Fruit fly (Drosophila melanogaster): Measurements from ENCODE around the gene Or10a.

Or10a gene

dm6 chrX:11441829-11442634 is 24.8 kb upstream of the Or10a start, which contains the start of gene Sk1 (continued):
- TF ChIP-seq lz (GFP tag; optimal IDR thresholded peaks at IDR 0.05): peak; percentile 40

dm6 chrX:11440944-11441343 is 23.7 kb upstream of the Or10a start:
- TF ChIP-seq CG6163 (GFP tag; IDR thresholded peaks at IDR 0.05): no peak
- TF ChIP-seq svp (GFP tag): peak; percentile 50
- no peak for TF ChIP-seq CG32006 (GFP tag; optimal IDR thresholded peaks at IDR 0.05)
- TF ChIP-seq Eip78C (GFP tag): peak; percentile 71
- no peak for TF ChIP-seq CG8319 (GFP tag; optimal IDR thresholded peaks at IDR 0.05)
- TF ChIP-seq CG8632 (GFP tag; optimal IDR thresholded peaks at IDR 0.05): peak; percentile 44
- TF ChIP-seq Hr38 (GFP tag; optimal IDR thresholded peaks at IDR 0.05): no peak
- no peak for TF ChIP-seq topi (GFP tag; optimal IDR thresholded peaks at IDR 0.05)
- TF ChIP-seq CG11294 (GFP tag; IDR thresholded peaks at IDR 0.05): no peak
- no peak for TF ChIP-seq CG6808 (GFP tag; optimal IDR thresholded peaks at IDR 0.05)
- TF ChIP-seq fd59A (GFP tag; optimal IDR thresholded peaks at IDR 0.05): no peak
- no peak for TF ChIP-seq CG9139 (GFP tag; optimal IDR thresholded peaks at IDR 0.05)
- no peak for TF ChIP-seq CG16779 (tag; optimal IDR thresholded peaks at IDR 0.05)
- TF ChIP-seq Eip93F (GFP tag; optimal IDR thresholded peaks at IDR 0.05): no peak
- peak; percentile 5 for TF ChIP-seq acj6 (GFP tag; optimal IDR thresholded peaks at IDR 0.05)
- no peak for TF ChIP-seq Gug (GFP tag; IDR thresholded peaks at IDR 0.05)
- TF ChIP-seq CG15336 (GFP tag; IDR thresholded peaks at IDR 0.05): 0 out of 2 replicates have a peak, but pooled peaks have one; percentile 15
- no peak for TF ChIP-seq CG7368 (GFP tag; optimal IDR thresholded peaks at IDR 0.05)
- TF ChIP-seq Lpt (GFP tag; optimal IDR thresholded peaks at IDR 0.05): no peak
- TF ChIP-seq Met (GFP tag; optimal IDR thresholded peaks at IDR 0.05): peak; percentile 33
- TF ChIP-seq CG6854 (GFP tag; optimal IDR thresholded peaks at IDR 0.05): no peak
- no peak for TF ChIP-seq achi (GFP tag; optimal IDR thresholded peaks at IDR 0.05)
- TF ChIP-seq CG4318 (GFP tag; optimal IDR thresholded peaks at IDR 0.05): no peak
- no peak for TF ChIP-seq fd85E (GFP tag; optimal IDR thresholded peaks at IDR 0.05)
- no peak for TF ChIP-seq salr (GFP tag; optimal IDR thresholded peaks at IDR 0.05)
- no peak for TF ChIP-seq CG6276 (GFP tag; optimal IDR thresholded peaks at IDR 0.05)
- no peak for TF ChIP-seq CG11902 (GFP tag; optimal IDR thresholded peaks at IDR 0.05)
- no peak for TF ChIP-seq pdm3 (GFP tag; optimal IDR thresholded peaks at IDR 0.05)
- TF ChIP-seq dsx (GFP tag; optimal IDR thresholded peaks at IDR 0.05; ENCODE audit: poor library complexity, severe bottlenecking): no peak
- no peak for TF ChIP-seq Hr4 (GFP tag; optimal IDR thresholded peaks at IDR 0.05)
- no peak for TF ChIP-seq CG3032 (tag; optimal IDR thresholded peaks at IDR 0.05)
- TF ChIP-seq Eip75B (GFP tag; optimal IDR thresholded peaks at IDR 0.05): no peak
- TF ChIP-seq Blimp-1 (GFP tag; optimal IDR thresholded peaks at IDR 0.05): no peak
- no peak for TF ChIP-seq CG34406 (GFP tag; optimal IDR thresholded peaks at IDR 0.05)
- TF ChIP-seq cyc (GFP tag; optimal IDR thresholded peaks at IDR 0.05): no peak
- no peak for TF ChIP-seq ss (GFP tag; optimal IDR thresholded peaks at IDR 0.05)
- no peak for TF ChIP-seq net (GFP tag; optimal IDR thresholded peaks at IDR 0.05)
- TF ChIP-seq CG31627 (GFP tag; optimal IDR thresholded peaks at IDR 0.05): no peak
- TF ChIP-seq Ets96B (tag; optimal IDR thresholded peaks at IDR 0.05): no peak
- peak; percentile 9 for TF ChIP-seq Smox (GFP tag; optimal IDR thresholded peaks at IDR 0.05)
- no peak for TF ChIP-seq eg (GFP tag; IDR thresholded peaks at IDR 0.05)
- TF ChIP-seq spab (GFP tag; optimal IDR thresholded peaks at IDR 0.05): no peak
- TF ChIP-seq CG8119 (GFP tag; IDR thresholded peaks at IDR 0.05): no peak
- TF ChIP-seq vri (GFP tag; optimal IDR thresholded peaks at IDR 0.05): no peak
- no peak for TF ChIP-seq Sox15 (GFP tag; optimal IDR thresholded peaks at IDR 0.05)
- TF ChIP-seq esn (GFP tag; optimal IDR thresholded peaks at IDR 0.05): peak; percentile 29
- TF ChIP-seq CG3919 (GFP tag; optimal IDR thresholded peaks at IDR 0.05): no peak

Data from whole organism, prepupa.